Fruit fly (Drosophila melanogaster) whole organism, embryonic: ENCODE data around the gene jb.

Experiments
- Aef1 ChIP-seq: fragments of 200-800 bp; sonication (Bioruptor generic); IDR thresholded peaks from 3 replicates; pipeline ENCODE4 v1.3.6; 2022; ENCODE audit warnings: missing biosample characterization, missing genetic modification characterization
- CG12391 ChIP-seq: fragments of 200-800 bp; sonication (Bioruptor generic); optimal IDR thresholded peaks from 3 replicates; lab custom pipeline; 2018; ENCODE audit warnings: missing biosample characterization, mild to moderate bottlenecking, missing genetic modification characterization, moderate library complexity
- CG14441 ChIP-seq: fragments of 200-800 bp; sonication (Bioruptor generic); IDR thresholded peaks from 2 replicates; pipeline ENCODE4 v1.3.6; 2022; ENCODE audit warnings: missing biosample characterization, missing genetic modification characterization
- CG15073 ChIP-seq: fragments of 200-800 bp; sonication (Bioruptor generic); optimal IDR thresholded peaks from 2 replicates; lab custom pipeline; 2016; ENCODE audit warnings: missing biosample characterization, missing genetic modification characterization
- CG15601 ChIP-seq: fragments of 200-800 bp; sonication (Bioruptor generic); optimal IDR thresholded peaks from 3 replicates; lab custom pipeline; 2019; ENCODE audit warnings: missing biosample characterization, mild to moderate bottlenecking, missing genetic modification characterization, moderate library complexity
- CG16813 ChIP-seq: fragments of 200-800 bp; sonication (Bioruptor generic); IDR thresholded peaks from 3 replicates; pipeline ENCODE4 v1.3.6; 2022; ENCODE audit warnings: missing biosample characterization, missing genetic modification characterization; ENCODE audit not compliant: partially characterized antibody
- CG17829 ChIP-seq: fragments of 200-800 bp; optimal IDR thresholded peaks from 2 replicates; lab custom pipeline; 2019; ENCODE audit warnings: missing biosample characterization, mild to moderate bottlenecking, missing genetic modification characterization, moderate library complexity
- CG18476 ChIP-seq: fragments of 200-800 bp; sonication (Bioruptor generic); optimal IDR thresholded peaks from 2 replicates; lab custom pipeline; 2016; ENCODE audit warnings: missing biosample characterization, mild to moderate bottlenecking, missing genetic modification characterization
- CG2116 ChIP-seq: fragments of 200-800 bp; sonication (Bioruptor generic); optimal IDR thresholded peaks from 3 replicates; lab custom pipeline; 2018; ENCODE audit warnings: missing biosample characterization, mild to moderate bottlenecking, missing genetic modification characterization
- CG2120 ChIP-seq: fragments of 200-800 bp; sonication (Bioruptor generic); optimal IDR thresholded peaks from 3 replicates; lab custom pipeline; 2016; ENCODE audit warnings: missing biosample characterization, missing genetic modification characterization
- CG2712 ChIP-seq: fragments of 200-800 bp; optimal IDR thresholded peaks from 3 replicates; lab custom pipeline; 2019; ENCODE audit warnings: missing biosample characterization, mild to moderate bottlenecking, missing genetic modification characterization, moderate library complexity
- CG30403 ChIP-seq: fragments of 200-800 bp; sonication (Bioruptor generic); optimal IDR thresholded peaks from 3 replicates; lab custom pipeline; 2016; ENCODE audit warnings: missing biosample characterization, missing genetic modification characterization
- CG34224 ChIP-seq: fragments of 200-800 bp; sonication (Bioruptor generic); IDR thresholded peaks from 3 replicates; pipeline ENCODE4 v1.3.6; 2022; ENCODE audit warnings: missing biosample characterization, missing genetic modification characterization; ENCODE audit not compliant: partially characterized antibody
- CG34376 ChIP-seq: fragments of 200-800 bp; sonication (Bioruptor generic); optimal IDR thresholded peaks from 2 replicates; lab custom pipeline; 2018; ENCODE audit warnings: missing biosample characterization, mild to moderate bottlenecking, missing genetic modification characterization
- CG4282 ChIP-seq: fragments of 200-800 bp; sonication (Bioruptor generic); optimal IDR thresholded peaks from 2 replicates; lab custom pipeline; 2016; ENCODE audit warnings: missing biosample characterization, missing genetic modification characterization
- CG4854 ChIP-seq: fragments of 200-800 bp; sonication (Bioruptor generic); optimal IDR thresholded peaks from 2 replicates; lab custom pipeline; 2016; ENCODE audit warnings: missing biosample characterization, missing genetic modification characterization, inconsistent platforms
- CG6791 ChIP-seq: fragments of 200-800 bp; sonication (Bioruptor generic); IDR thresholded peaks from 3 replicates; pipeline ENCODE4 v1.3.6; 2022; ENCODE audit warnings: missing biosample characterization, missing genetic modification characterization; ENCODE audit not compliant: partially characterized antibody
- CG7357 ChIP-seq: fragments of 200-800 bp; sonication (Bioruptor generic); IDR thresholded peaks from 3 replicates; pipeline ENCODE4 v1.3.6; 2022; ENCODE audit warnings: missing biosample characterization, missing genetic modification characterization
- CG7839 ChIP-seq: fragments of 200-800 bp; sonication (Bioruptor generic); optimal IDR thresholded peaks from 3 replicates; lab custom pipeline; 2018; ENCODE audit warnings: missing biosample characterization, mild to moderate bottlenecking, missing genetic modification characterization, moderate library complexity
- CG7928 ChIP-seq: fragments of 200-800 bp; sonication (Bioruptor generic); optimal IDR thresholded peaks from 2 replicates; lab custom pipeline; 2017; ENCODE audit warnings: missing biosample characterization, mild to moderate bottlenecking, missing genetic modification characterization
- CG7963 ChIP-seq: fragments of 200-800 bp; sonication (Bioruptor generic); IDR thresholded peaks from 3 replicates; pipeline ENCODE4 v1.3.6; 2022; ENCODE audit warnings: missing biosample characterization, missing genetic modification characterization; ENCODE audit not compliant: partially characterized antibody
- CG8388 ChIP-seq: fragments of 200-800 bp; sonication (Bioruptor generic); optimal IDR thresholded peaks from 2 replicates; lab custom pipeline; 2019; ENCODE audit warnings: missing biosample characterization, mild to moderate bottlenecking, missing genetic modification characterization, moderate library complexity
- CG8924 ChIP-seq: fragments of 200-800 bp; optimal IDR thresholded peaks from 3 replicates; lab custom pipeline; 2019; ENCODE audit warnings: missing biosample characterization, mild to moderate bottlenecking, missing genetic modification characterization, moderate library complexity
- CG9609 ChIP-seq: fragments of 200-800 bp; sonication (Bioruptor generic); optimal IDR thresholded peaks from 3 replicates; lab custom pipeline; 2016; ENCODE audit warnings: missing biosample characterization, missing genetic modification characterization
- Dip3 ChIP-seq: fragments of 200-800 bp; sonication (Bioruptor generic); optimal IDR thresholded peaks from 3 replicates; lab custom pipeline; 2016; ENCODE audit warnings: missing biosample characterization, missing genetic modification characterization
- Dref ChIP-seq: fragments of 200-800 bp; sonication (Bioruptor generic); IDR thresholded peaks from 2 replicates; pipeline ENCODE4 v1.3.6; 2022; ENCODE audit warnings: missing biosample characterization, missing genetic modification characterization
- E2f2 ChIP-seq: fragments of 200-800 bp; sonication (Bioruptor generic); IDR thresholded peaks from 2 replicates; pipeline ENCODE4 v1.3.6; 2022; ENCODE audit warnings: missing biosample characterization, missing genetic modification characterization
- Mad ChIP-seq: fragments of 200-800 bp; sonication (Bioruptor generic); optimal IDR thresholded peaks from 2 replicates; lab custom pipeline; 2016; ENCODE audit warnings: missing biosample characterization, missing genetic modification characterization
- Myb ChIP-seq: fragments of 200-800 bp; sonication (Bioruptor generic); optimal IDR thresholded peaks from 2 replicates; lab custom pipeline; 2016; ENCODE audit warnings: missing biosample characterization, missing genetic modification characterization
- NFAT ChIP-seq: fragments of 200-800 bp; sonication (Bioruptor generic); IDR thresholded peaks from 2 replicates; pipeline ENCODE4 v1.3.6; 2022; ENCODE audit warnings: missing biosample characterization, missing genetic modification characterization
- Vsx1 ChIP-seq: fragments of 200-800 bp; sonication (Bioruptor generic); optimal IDR thresholded peaks from 2 replicates; lab custom pipeline; 2017; ENCODE audit warnings: missing biosample characterization, mild to moderate bottlenecking, missing genetic modification characterization, missing genetic modification reagents
- al ChIP-seq: fragments of 200-800 bp; sonication (Bioruptor generic); IDR thresholded peaks from 2 replicates; pipeline ENCODE4 v1.3.6; 2022; ENCODE audit warnings: missing biosample characterization, missing genetic modification characterization
- bab2 ChIP-seq: fragments of 200-800 bp; sonication (Bioruptor generic); optimal IDR thresholded peaks from 2 replicates; lab custom pipeline; 2016; ENCODE audit warnings: missing biosample characterization, missing genetic modification characterization
- bsh ChIP-seq, 2 experiments: fragments of 200-800 bp; sonication (Bioruptor generic); optimal IDR thresholded peaks; 2 replicates each; lab custom pipeline; 2017 to 2018; ENCODE audit warnings: mild to moderate bottlenecking in 2 of 2, missing biosample characterization in 2 of 2, missing genetic modification characterization in 2 of 2, moderate library complexity in 1 of 2
- chn ChIP-seq: fragments of 200-800 bp; sonication (Bioruptor generic); optimal IDR thresholded peaks from 2 replicates; lab custom pipeline; 2016; ENCODE audit warnings: missing biosample characterization, missing genetic modification characterization
- dimm ChIP-seq: fragments of 200-800 bp; sonication (Bioruptor generic); IDR thresholded peaks from 2 replicates; pipeline ENCODE4 v1.3.6; 2022; ENCODE audit warnings: missing biosample characterization, missing genetic modification characterization
- ems ChIP-seq: fragments of 200-800 bp; sonication (Bioruptor generic); optimal IDR thresholded peaks from 3 replicates; lab custom pipeline; 2016; ENCODE audit warnings: missing biosample characterization, missing genetic modification characterization
- fd102C ChIP-seq: fragments of 200-800 bp; sonication (Bioruptor generic); optimal IDR thresholded peaks from 2 replicates; lab custom pipeline; 2018; ENCODE audit warnings: missing biosample characterization, mild to moderate bottlenecking, missing genetic modification characterization, moderate library complexity
- ken ChIP-seq: fragments of 200-800 bp; sonication (Bioruptor generic); IDR thresholded peaks from 3 replicates; pipeline ENCODE4 v1.3.6; 2022; ENCODE audit warnings: missing biosample characterization, missing genetic modification characterization
- lbe ChIP-seq: fragments of 200-800 bp; sonication (Bioruptor generic); optimal IDR thresholded peaks from 2 replicates; lab custom pipeline; 2016; ENCODE audit warnings: missing biosample characterization, mild to moderate bottlenecking, missing genetic modification characterization
- lmd ChIP-seq: fragments of 200-800 bp; sonication (Bioruptor generic); IDR thresholded peaks from 2 replicates; pipeline ENCODE4 v1.3.6; 2022; ENCODE audit warnings: missing biosample characterization, missing genetic modification characterization
- oc ChIP-seq: fragments of 200-800 bp; sonication (Bioruptor generic); optimal IDR thresholded peaks from 2 replicates; lab custom pipeline; 2018; ENCODE audit warnings: missing biosample characterization, mild to moderate bottlenecking, missing genetic modification characterization, moderate library complexity
- otp ChIP-seq: fragments of 200-800 bp; sonication (Bioruptor generic); IDR thresholded peaks from 3 replicates; pipeline ENCODE4, ENCODE4 v1.3.6; 2022; ENCODE audit warnings: missing biosample characterization, missing genetic modification characterization
- prd ChIP-seq, 3 experiments: fragments of >200 bp in 2 of 3; fragments of 200-800 bp in 1 of 3; sonication (Bioruptor generic) in 1 of 3; optimal IDR thresholded peaks in 2 of 3; IDR thresholded peaks in 1 of 3; 2 replicates in 2 of 3; 3 replicates in 1 of 3; pipeline versions ENCODE4 v1.3.6 to Lab custom; 2017 to 2022; ENCODE audit warnings: missing biosample characterization in 1 of 3, missing genetic modification characterization in 1 of 3
- slp2 ChIP-seq: fragments of 200-800 bp; sonication (Bioruptor generic); optimal IDR thresholded peaks from 2 replicates; lab custom pipeline; 2016; ENCODE audit warnings: missing biosample characterization, missing genetic modification characterization
- so ChIP-seq: fragments of 200-800 bp; sonication (Bioruptor generic); IDR thresholded peaks from 3 replicates; pipeline ENCODE4 v1.3.6; 2022; ENCODE audit warnings: missing biosample characterization, missing genetic modification characterization
- tin ChIP-seq: fragments of 200-800 bp; sonication (Bioruptor generic); optimal IDR thresholded peaks from 3 replicates; lab custom pipeline; 2016; ENCODE audit warnings: missing biosample characterization, missing genetic modification characterization
- ttk ChIP-seq: fragments of 200-800 bp; sonication (Bioruptor generic); IDR thresholded peaks from 2 replicates; pipeline ENCODE4 v2.1.2; 2022; ENCODE audit warnings: missing biosample characterization, missing genetic modification characterization

jb gene

dm6 chrX:20394066-20394913 is 3.7 kb upstream of the jb start, which contains the start of gene HERC2 (continued):
- TF ChIP-seq CG9609 (GFP tag; lab: Kevin White, UChicago) (peak; percentile 54), CG34376 (GFP tag; lab: Kevin White, UChicago) (no peak), Dip3 (peak; percentile 15), lmd (peak; percentile 41; the same call in 1 of the 2 replicates), CG2116 (GFP tag; lab: Kevin White, UChicago) (peak; percentile 67), CG12391 (tag; lab: Kevin White, UChicago) (peak; percentile 40), tin (GFP tag; lab: Kevin White, UChicago) (peak; percentile 4), dimm (GFP tag; lab: Robert Waterston, UW) (no peak), oc (tag; lab: Kevin White, UChicago) (peak; percentile 70), CG2712 (tag; lab: Kevin White, UChicago) (peak; percentile 35), bab2 (GFP tag; lab: Kevin White, UChicago) (peak; percentile 60), al (GFP tag; lab: Robert Waterston, UW) (peak; percentile 59), ems (GFP tag; lab: Kevin White, UChicago) (no peak), CG8388 (GFP tag; lab: Kevin White, UChicago) (peak; percentile 29), E2f2 (GFP tag; lab: Robert Waterston, UW) (peak; percentile 46), CG7357 (GFP tag; lab: Robert Waterston, UW) (peak; percentile 69), CG34224 (GFP tag; lab: Robert Waterston, UW) (peak; percentile 83), ken (GFP tag; lab: Robert Waterston, UW) (no peak), Myb (GFP tag; lab: Kevin White, UChicago) (peak; percentile 69), Dref (GFP tag; lab: Robert Waterston, UW) (peak; percentile 99), Aef1 (GFP tag; lab: Robert Waterston, UW) (0 out of 3 replicates have a peak, but pooled peaks have one; percentile 39), so (GFP tag; lab: Robert Waterston, UW) (no peak), bsh (GFP tag; optimal IDR thresholded peaks at IDR 0.05; lab: Kevin White, UChicago) (peak in 1 of 2 experiments; percentile 40), chn (GFP tag; lab: Kevin White, UChicago) (peak; percentile 58), lbe (GFP tag; lab: Kevin White, UChicago) (no peak), otp (GFP tag; lab: Robert Waterston, UW) (no peak), Mad (GFP tag; lab: Kevin White, UChicago) (peak; percentile 17), NFAT (GFP tag; lab: Robert Waterston, UW) (peak; percentile 81), CG18476 (no peak), CG7963 (GFP tag; lab: Robert Waterston, UW) (peak; percentile 95), CG2120 (GFP tag; lab: Kevin White, UChicago) (peak; percentile 74), slp2 (GFP tag; lab: Kevin White, UChicago) (peak; percentile 43), CG14441 (GFP tag; lab: Robert Waterston, UW) (peak; percentile 58), CG17829 (tag; lab: Kevin White, UChicago) (no peak), CG8924 (tag; lab: Kevin White, UChicago) (no peak), CG16813 (GFP tag; lab: Robert Waterston, UW) (peak; percentile 91), Vsx1 (GFP tag; lab: Kevin White, UChicago) (no peak), CG30403 (GFP tag; lab: Kevin White, UChicago) (peak; percentile 53), CG4282 (no peak), CG15601 (tag; lab: Kevin White, UChicago) (no peak), CG6791 (GFP tag; lab: Robert Waterston, UW) (peak; percentile 95), CG15073 (GFP tag; lab: Kevin White, UChicago) (no peak), prd (optimal IDR thresholded peaks at IDR 0.05; lab: Kevin White, UChicago) (no peak), prd (GFP tag; IDR thresholded peaks at IDR 0.05; lab: Robert Waterston, UW) (peak; percentile 77), CG7839 (tag; lab: Kevin White, UChicago) (no peak), fd102C (GFP tag; lab: Kevin White, UChicago) (no peak), ttk (peak; percentile 45; the same call in 1 of the 2 replicates), CG7928 (GFP tag; lab: Kevin White, UChicago) (no peak), CG4854 (GFP tag; lab: Kevin White, UChicago) (no peak)
